Fruit fly (Drosophila melanogaster) whole organism, embryonic: ENCODE data around the gene Osi6.

ENCODE experiments used
- CG10147 ChIP-seq: fragments of 200-800 bp; sonication (Bioruptor generic); optimal IDR thresholded peaks from 2 replicates; lab custom pipeline; 2019; ENCODE audit warnings: missing biosample characterization, mild to moderate bottlenecking, missing genetic modification characterization, moderate library complexity
- CG10209 ChIP-seq: fragments of 200-800 bp; sonication (Bioruptor generic); optimal IDR thresholded peaks from 3 replicates; lab custom pipeline; 2017; ENCODE audit warnings: missing biosample characterization, mild to moderate bottlenecking, missing genetic modification characterization, missing genetic modification reagents
- CG13424 ChIP-seq: fragments of 200-800 bp; sonication (Bioruptor generic); optimal IDR thresholded peaks from 2 replicates; lab custom pipeline; 2019; ENCODE audit warnings: missing biosample characterization, mild to moderate bottlenecking, missing genetic modification characterization, moderate library complexity
- CG15696 ChIP-seq: fragments of 200-800 bp; sonication (Bioruptor generic); optimal IDR thresholded peaks from 2 replicates; lab custom pipeline; 2019; ENCODE audit warnings: missing biosample characterization, mild to moderate bottlenecking, missing genetic modification characterization, moderate library complexity
- CG1602 ChIP-seq: fragments of 200-800 bp; sonication (Bioruptor generic); optimal IDR thresholded peaks from 3 replicates; lab custom pipeline; 2016; ENCODE audit warnings: missing biosample characterization, missing genetic modification characterization
- CG16779 ChIP-seq: fragments of 200-800 bp; sonication (Bioruptor generic); IDR thresholded peaks from 2 replicates; pipeline ENCODE4 v1.3.6; 2022; ENCODE audit warnings: missing biosample characterization, missing genetic modification characterization
- CG16815 ChIP-seq: fragments of 200-800 bp; sonication (Bioruptor generic); optimal IDR thresholded peaks from 3 replicates; lab custom pipeline; 2017; ENCODE audit warnings: missing biosample characterization, mild to moderate bottlenecking, missing genetic modification characterization
- CG16863 ChIP-seq: fragments of 200-800 bp; sonication (Bioruptor generic); optimal IDR thresholded peaks from 3 replicates; lab custom pipeline; 2016; ENCODE audit warnings: missing biosample characterization, missing genetic modification characterization
- CG17359 ChIP-seq: fragments of 200-800 bp; sonication (Bioruptor generic); optimal IDR thresholded peaks from 3 replicates; lab custom pipeline; 2018; ENCODE audit warnings: missing biosample characterization, mild to moderate bottlenecking, missing genetic modification characterization, moderate library complexity
- CG18011 ChIP-seq: fragments of 200-800 bp; sonication (Bioruptor generic); optimal IDR thresholded peaks from 2 replicates; lab custom pipeline; 2017; ENCODE audit warnings: missing biosample characterization, missing genetic modification characterization, mild to moderate bottlenecking, moderate library complexity, missing genotype
- CG1832 ChIP-seq: fragments of 200-800 bp; sonication (Bioruptor generic); optimal IDR thresholded peaks from 2 replicates; lab custom pipeline; 2017; ENCODE audit warnings: missing biosample characterization, mild to moderate bottlenecking, missing genetic modification characterization, inconsistent platforms
- CG34224 ChIP-seq: fragments of 200-800 bp; sonication (Bioruptor generic); IDR thresholded peaks from 3 replicates; pipeline ENCODE4 v1.3.6; 2022; ENCODE audit warnings: missing biosample characterization, missing genetic modification characterization; ENCODE audit not compliant: partially characterized antibody
- CG3838 ChIP-seq: fragments of 200-800 bp; sonication (Bioruptor generic); optimal IDR thresholded peaks from 3 replicates; lab custom pipeline; 2016; ENCODE audit warnings: missing biosample characterization, missing genetic modification characterization
- CG42726 ChIP-seq: fragments of 200-800 bp; sonication (Bioruptor generic); IDR thresholded peaks from 2 replicates; pipeline ENCODE4 v1.3.6; 2022; ENCODE audit warnings: missing biosample characterization, missing genetic modification characterization; ENCODE audit not compliant: partially characterized antibody
- CG6683 ChIP-seq: fragments of 200-800 bp; sonication (Bioruptor generic); optimal IDR thresholded peaks from 2 replicates; lab custom pipeline; 2017; ENCODE audit warnings: missing biosample characterization, mild to moderate bottlenecking, missing genetic modification characterization, missing genetic modification reagents
- CG6765 ChIP-seq: fragments of 200-800 bp; sonication (Bioruptor generic); optimal IDR thresholded peaks from 3 replicates; lab custom pipeline; 2017; ENCODE audit warnings: missing biosample characterization, mild to moderate bottlenecking, missing genetic modification characterization
- CG7271 ChIP-seq: fragments of 200-800 bp; sonication (Bioruptor generic); optimal IDR thresholded peaks from 2 replicates; lab custom pipeline; 2018; ENCODE audit warnings: missing biosample characterization, mild to moderate bottlenecking, missing genetic modification characterization, moderate library complexity
- CG8089 ChIP-seq: fragments of 200-800 bp; sonication (Bioruptor generic); optimal IDR thresholded peaks from 3 replicates; lab custom pipeline; 2016; ENCODE audit warnings: missing biosample characterization, missing genetic modification characterization
- CG8290 ChIP-seq, 3 experiments: fragments of 200-800 bp; sonication (Bioruptor generic); optimal IDR thresholded peaks; 2 replicates each; lab custom pipeline; 2016 to 2019; ENCODE audit warnings: missing biosample characterization in 3 of 3, missing genetic modification characterization in 3 of 3, mild to moderate bottlenecking in 2 of 3, moderate library complexity in 1 of 3
- CG8478 ChIP-seq: fragments of >200 bp; optimal IDR thresholded peaks from 2 replicates; lab custom pipeline; 2018
- Camta ChIP-seq: fragments of 200-800 bp; sonication (Bioruptor generic); optimal IDR thresholded peaks from 2 replicates; lab custom pipeline; 2016; ENCODE audit warnings: missing biosample characterization, missing genetic modification characterization
- CrebB ChIP-seq: fragments of 200-800 bp; sonication (Bioruptor generic); optimal IDR thresholded peaks from 3 replicates; lab custom pipeline; 2018; ENCODE audit warnings: missing biosample characterization, mild to moderate bottlenecking, missing genetic modification characterization
- Deaf1 ChIP-seq: fragments of 200-800 bp; optimal IDR thresholded peaks from 3 replicates; lab custom pipeline; 2019; ENCODE audit warnings: missing biosample characterization, mild to moderate bottlenecking, missing genetic modification characterization, moderate library complexity
- Dp ChIP-seq: fragments of 200-800 bp; sonication (Bioruptor generic); optimal IDR thresholded peaks from 2 replicates; lab custom pipeline; 2018; ENCODE audit warnings: missing biosample characterization, mild to moderate bottlenecking, missing genetic modification characterization, moderate library complexity
- E2f2 ChIP-seq: fragments of 200-800 bp; sonication (Bioruptor generic); IDR thresholded peaks from 2 replicates; pipeline ENCODE4 v1.3.6; 2022; ENCODE audit warnings: missing biosample characterization, missing genetic modification characterization
- Mad ChIP-seq: fragments of 200-800 bp; sonication (Bioruptor generic); optimal IDR thresholded peaks from 2 replicates; lab custom pipeline; 2016; ENCODE audit warnings: missing biosample characterization, missing genetic modification characterization
- Med ChIP-seq: fragments of 200-800 bp; sonication (Bioruptor generic); peaks from one replicate; lab custom pipeline; 2016; ENCODE audit warnings: missing biosample characterization, missing genetic modification characterization, mild to moderate bottlenecking, inconsistent platforms, moderate library complexity
- Meics ChIP-seq: fragments of 200-800 bp; sonication (Bioruptor generic); optimal IDR thresholded peaks from 2 replicates; lab custom pipeline; 2017; ENCODE audit warnings: missing biosample characterization, mild to moderate bottlenecking, missing genetic modification characterization
- Mes4 ChIP-seq: fragments of 200-800 bp; sonication (Bioruptor generic); optimal IDR thresholded peaks from 2 replicates; lab custom pipeline; 2016; ENCODE audit warnings: missing biosample characterization, missing genetic modification characterization
- Poxn ChIP-seq: fragments of 200-800 bp; sonication (Bioruptor generic); IDR thresholded peaks from 2 replicates; pipeline ENCODE4 v1.3.6; 2022; ENCODE audit warnings: missing biosample characterization, missing genetic modification characterization
- Rfx ChIP-seq: fragments of 200-800 bp; sonication (Bioruptor generic); IDR thresholded peaks from 2 replicates; pipeline ENCODE4 v1.3.6; 2022; ENCODE audit warnings: missing biosample characterization, missing genetic modification characterization
- Sry-δ ChIP-seq: fragments of 200-800 bp; sonication (Bioruptor generic); optimal IDR thresholded peaks from 2 replicates; lab custom pipeline; 2016; ENCODE audit warnings: missing biosample characterization, missing genetic modification characterization
- ap ChIP-seq: fragments of 200-800 bp; sonication (Bioruptor generic); IDR thresholded peaks from 2 replicates; pipeline ENCODE4 v1.3.6; 2022; ENCODE audit warnings: missing biosample characterization, missing genetic modification characterization
- ase ChIP-seq: fragments of 200-800 bp; sonication (Bioruptor generic); IDR thresholded peaks from 3 replicates; pipeline ENCODE4 v1.3.6; 2022; ENCODE audit warnings: missing biosample characterization, missing genetic modification characterization
- chinmo ChIP-seq: fragments of 200-800 bp; sonication (Bioruptor generic); IDR thresholded peaks from 4 replicates; pipeline ENCODE4 v1.3.6; 2022; ENCODE audit warnings: missing biosample characterization, missing genetic modification characterization; ENCODE audit not compliant: partially characterized antibody
- chn ChIP-seq: fragments of 200-800 bp; sonication (Bioruptor generic); optimal IDR thresholded peaks from 2 replicates; lab custom pipeline; 2016; ENCODE audit warnings: missing biosample characterization, missing genetic modification characterization
- fu2 ChIP-seq: fragments of 200-800 bp; sonication (Bioruptor generic); optimal IDR thresholded peaks from 2 replicates; lab custom pipeline; 2016; ENCODE audit warnings: missing biosample characterization, missing genetic modification characterization
- hkb ChIP-seq, 2 experiments: fragments of 200-800 bp in 1 of 2; fragments of >200 bp in 1 of 2; sonication (Bioruptor generic) in 1 of 2; IDR thresholded peaks in 1 of 2; optimal IDR thresholded peaks in 1 of 2; 2 replicates each; pipeline versions ENCODE4 v1.3.6 to Lab custom; 2017 to 2022; ENCODE audit warnings: missing biosample characterization in 1 of 2, missing genetic modification characterization in 1 of 2
- lola ChIP-seq, 3 experiments: fragments of >200 bp in 2 of 3; fragments of 200-800 bp in 1 of 3; sonication (Bioruptor generic) in 1 of 3; optimal IDR thresholded peaks; 2 replicates each; lab custom pipeline; 2017 to 2019; ENCODE audit warnings: missing biosample characterization in 3 of 3, missing genetic modification characterization in 3 of 3, mild to moderate bottlenecking in 1 of 3, moderate library complexity in 1 of 3
- luna ChIP-seq: fragments of 200-800 bp; sonication (Bioruptor generic); optimal IDR thresholded peaks from 2 replicates; lab custom pipeline; 2016; ENCODE audit warnings: missing biosample characterization, missing genetic modification characterization
- oc ChIP-seq: fragments of 200-800 bp; sonication (Bioruptor generic); optimal IDR thresholded peaks from 2 replicates; lab custom pipeline; 2018; ENCODE audit warnings: missing biosample characterization, mild to moderate bottlenecking, missing genetic modification characterization, moderate library complexity
- pb ChIP-seq: fragments of 200-800 bp; sonication (Bioruptor generic); optimal IDR thresholded peaks from 3 replicates; lab custom pipeline; 2016; ENCODE audit warnings: missing biosample characterization, missing genetic modification characterization
- pfk ChIP-seq: fragments of 200-800 bp; sonication (Bioruptor generic); optimal IDR thresholded peaks from 2 replicates; lab custom pipeline; 2018; ENCODE audit warnings: missing biosample characterization, mild to moderate bottlenecking, missing genetic modification characterization, moderate library complexity
- pho ChIP-seq: fragments of 200-800 bp; sonication (Bioruptor generic); optimal IDR thresholded peaks from 2 replicates; lab custom pipeline; 2016; ENCODE audit warnings: missing biosample characterization, missing genetic modification characterization
- phol ChIP-seq: fragments of 200-800 bp; sonication (Bioruptor generic); optimal IDR thresholded peaks from 3 replicates; lab custom pipeline; 2018; ENCODE audit warnings: missing biosample characterization, mild to moderate bottlenecking, missing genetic modification characterization, moderate library complexity
- psq ChIP-seq: fragments of 200-800 bp; sonication (Bioruptor generic); optimal IDR thresholded peaks from 2 replicates; lab custom pipeline; 2017; ENCODE audit warnings: missing biosample characterization, missing genetic modification characterization
- ssp ChIP-seq: fragments of 200-800 bp; sonication (Bioruptor generic); IDR thresholded peaks from 2 replicates; pipeline ENCODE4 v1.3.6; 2022; ENCODE audit warnings: missing biosample characterization, missing genetic modification characterization
- trem ChIP-seq: fragments of 200-800 bp; optimal IDR thresholded peaks from 3 replicates; lab custom pipeline; 2019; ENCODE audit warnings: missing biosample characterization, mild to moderate bottlenecking, missing genetic modification characterization, moderate library complexity
- usp ChIP-seq: fragments of >200 bp; optimal IDR thresholded peaks from 2 replicates; lab custom pipeline; 2017; ENCODE audit warnings: missing biosample characterization, missing genetic modification characterization
- vfl ChIP-seq: fragments of 200-800 bp; sonication (Bioruptor generic); optimal IDR thresholded peaks from 2 replicates; lab custom pipeline; 2016; ENCODE audit warnings: missing biosample characterization, missing genetic modification characterization
- yki ChIP-seq: fragments of >200 bp; optimal IDR thresholded peaks from 3 replicates; lab custom pipeline; 2018

Gene Osi6

DNA sequence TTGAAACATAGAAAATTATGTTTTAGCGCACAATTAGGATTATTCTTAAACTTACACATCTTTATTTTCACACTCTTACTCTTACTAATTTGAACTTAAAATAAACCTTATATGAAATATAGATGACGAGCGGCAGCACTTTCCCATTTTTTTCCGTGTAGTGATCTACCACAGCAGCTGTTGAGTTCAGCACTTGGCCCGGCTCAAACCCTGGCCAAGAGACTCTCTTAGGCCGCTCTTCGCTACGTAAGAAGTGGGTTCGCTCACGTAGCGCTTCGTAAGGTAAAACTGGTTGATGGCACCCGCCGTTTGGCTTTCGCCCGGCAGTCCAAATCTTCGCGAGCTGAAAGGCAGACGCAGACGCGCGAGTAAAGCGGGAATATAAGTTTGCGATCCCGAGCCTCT, 36.0 kb upstream of the Osi6 start, which contains the start of gene Osi24 (continued):
- no peak for TF ChIP-seq Mes4
- TF ChIP-seq usp (GFP tag; lab: Kevin White, UChicago) = no peak
- no peak for TF ChIP-seq yki
- TF ChIP-seq CG8089 (GFP tag; lab: Kevin White, UChicago) = no peak
- TF ChIP-seq pb (GFP tag; lab: Kevin White, UChicago) = peak; percentile 7
- TF ChIP-seq CG10209 (GFP tag; lab: Kevin White, UChicago) = peak; percentile 28
- no peak for TF ChIP-seq CG34224 (GFP tag; lab: Robert Waterston, UW)
- peak; percentile 45; the same call in 1 of the 3 replicates for TF ChIP-seq ase (GFP tag; lab: Robert Waterston, UW)
- no peak for TF ChIP-seq CG1832 (GFP tag; lab: Kevin White, UChicago)
- TF ChIP-seq lola (GFP tag; optimal IDR thresholded peaks at IDR 0.05; lab: Kevin White, UChicago) = no peak
- no peak for TF ChIP-seq pfk (GFP tag; lab: Kevin White, UChicago)
- TF ChIP-seq trem (tag; lab: Kevin White, UChicago) = no peak
- TF ChIP-seq CG16779 = no peak
- no peak for TF ChIP-seq Mad (GFP tag; lab: Kevin White, UChicago)
- no peak for TF ChIP-seq CG10147 (GFP tag; lab: Kevin White, UChicago)
- peak; percentile 7 for TF ChIP-seq CG3838 (GFP tag; lab: Kevin White, UChicago)
- TF ChIP-seq psq (GFP tag; lab: Kevin White, UChicago) = no peak
- TF ChIP-seq CG8478 (lab: Kevin White, UChicago) = no peak
- TF ChIP-seq pho (GFP tag; lab: Kevin White, UChicago) = peak; percentile 0
- no peak for TF ChIP-seq Dp (GFP tag; lab: Kevin White, UChicago)
- TF ChIP-seq Poxn = no peak
- peak; percentile 33 for TF ChIP-seq Meics
- TF ChIP-seq chinmo (GFP tag; lab: Robert Waterston, UW) = no peak
- peak; percentile 41; the same call in 1 of the 2 replicates for TF ChIP-seq ssp (GFP tag; lab: Robert Waterston, UW)
- TF ChIP-seq CrebB (tag; lab: Kevin White, UChicago) = no peak
- TF ChIP-seq CG16815 = no peak
- no peak for TF ChIP-seq CG8290 (GFP tag; optimal IDR thresholded peaks at IDR 0.05; lab: Kevin White, UChicago)
- peak in 1 of 2 experiments; percentile 32 for TF ChIP-seq CG8290 (tag; optimal IDR thresholded peaks at IDR 0.05; lab: Kevin White, UChicago)
- TF ChIP-seq CG6683 = no peak
- TF ChIP-seq Med (GFP tag; lab: Kevin White, UChicago) = peak; percentile 90
- TF ChIP-seq CG16863 (GFP tag; lab: Kevin White, UChicago) = peak; percentile 35
- TF ChIP-seq oc (tag; lab: Kevin White, UChicago) = peak; percentile 55
- no peak for TF ChIP-seq vfl (GFP tag; lab: Kevin White, UChicago)
- TF ChIP-seq CG42726 = no peak
- peak; percentile 72 for TF ChIP-seq ap (GFP tag; lab: Robert Waterston, UW)
- TF ChIP-seq CG15696 (tag; lab: Kevin White, UChicago) = no peak
- TF ChIP-seq hkb (optimal IDR thresholded peaks at IDR 0.05; lab: Kevin White, UChicago) = no peak
- TF ChIP-seq hkb (GFP tag; IDR thresholded peaks at IDR 0.05; lab: Robert Waterston, UW) = peak; percentile 68
- peak; percentile 3 for TF ChIP-seq CG1602 (GFP tag; lab: Kevin White, UChicago)
- TF ChIP-seq Sry-δ (GFP tag; lab: Kevin White, UChicago) = no peak
- TF ChIP-seq luna (GFP tag; lab: Kevin White, UChicago) = no peak
- TF ChIP-seq chn = peak; percentile 35
- TF ChIP-seq CG6765 (GFP tag; lab: Kevin White, UChicago) = no peak
- TF ChIP-seq CG7271 (tag; lab: Kevin White, UChicago) = no peak
- TF ChIP-seq fu2 (GFP tag; lab: Kevin White, UChicago) = no peak
- TF ChIP-seq Rfx (GFP tag; lab: Robert Waterston, UW) = peak; percentile 41; the same call in 1 of the 2 replicates
- peak; percentile 44 for TF ChIP-seq Camta (GFP tag; lab: Kevin White, UChicago)
- TF ChIP-seq CG13424 (tag; lab: Kevin White, UChicago) = peak; percentile 52
- TF ChIP-seq E2f2 (GFP tag; lab: Robert Waterston, UW) = no peak
- no peak for TF ChIP-seq Deaf1 (tag; lab: Kevin White, UChicago)
- peak; percentile 72 for TF ChIP-seq CG17359 (tag; lab: Kevin White, UChicago)
- TF ChIP-seq CG18011 (GFP tag; lab: Kevin White, UChicago) = no peak
- TF ChIP-seq phol (tag; lab: Kevin White, UChicago) = peak; percentile 58
